Fruit fly (Drosophila melanogaster) whole organism, embryonic: ENCODE measurements around the gene Ugt36F1.

Experiments
- Bgb ChIP-seq: fragments of 200-800 bp; sonication (Bioruptor generic); IDR thresholded peaks from 2 replicates; pipeline ENCODE4 v1.3.6; 2022; ENCODE audit warnings: missing biosample characterization, missing genetic modification characterization; ENCODE audit not compliant: partially characterized antibody
- C15 ChIP-seq: fragments of 200-800 bp; sonication (Bioruptor generic); IDR thresholded peaks from 3 replicates; pipeline ENCODE4 v1.3.6; 2022; ENCODE audit warnings: missing biosample characterization, missing genetic modification characterization
- CG10267 ChIP-seq: fragments of 200-800 bp; sonication (Bioruptor generic); optimal IDR thresholded peaks from 2 replicates; lab custom pipeline; 2018; ENCODE audit warnings: missing biosample characterization, mild to moderate bottlenecking, missing genetic modification characterization, moderate library complexity
- CG10321 ChIP-seq: fragments of 200-800 bp; sonication (Bioruptor generic); IDR thresholded peaks from 2 replicates; pipeline ENCODE4 v1.3.6; 2022; ENCODE audit warnings: missing biosample characterization, missing genetic modification characterization
- CG10979 ChIP-seq: fragments of 200-800 bp; sonication (Bioruptor generic); optimal IDR thresholded peaks from 2 replicates; lab custom pipeline; 2018; ENCODE audit warnings: missing biosample characterization, mild to moderate bottlenecking, missing genetic modification characterization, moderate library complexity
- CG11093 ChIP-seq: fragments of 200-800 bp; sonication (Bioruptor generic); IDR thresholded peaks from 3 replicates; pipeline ENCODE4 v1.3.6; 2022; ENCODE audit warnings: missing biosample characterization, missing genetic modification characterization
- CG11723 ChIP-seq: fragments of 200-800 bp; sonication (Bioruptor generic); optimal IDR thresholded peaks from 2 replicates; lab custom pipeline; 2017; ENCODE audit warnings: missing biosample characterization, mild to moderate bottlenecking, missing genetic modification characterization
- CG15514 ChIP-seq: fragments of 200-800 bp; sonication (Bioruptor generic); optimal IDR thresholded peaks from 3 replicates; lab custom pipeline; 2017; ENCODE audit warnings: missing biosample characterization, missing genetic modification characterization, mild to moderate bottlenecking, moderate library complexity, missing genetic modification reagents
- CG2116 ChIP-seq: fragments of 200-800 bp; sonication (Bioruptor generic); optimal IDR thresholded peaks from 3 replicates; lab custom pipeline; 2018; ENCODE audit warnings: missing biosample characterization, mild to moderate bottlenecking, missing genetic modification characterization
- CG2199 ChIP-seq: fragments of 200-800 bp; sonication (Bioruptor generic); IDR thresholded peaks from 3 replicates; pipeline ENCODE4 v1.3.6; 2022; ENCODE audit warnings: missing biosample characterization, missing genetic modification characterization
- CG4360 ChIP-seq: fragments of 200-800 bp; sonication (Bioruptor generic); IDR thresholded peaks from 2 replicates; pipeline ENCODE4 v1.3.6; 2022; ENCODE audit warnings: missing biosample characterization, missing genetic modification characterization
- CG6254 ChIP-seq: fragments of 200-800 bp; sonication (Bioruptor generic); optimal IDR thresholded peaks from 3 replicates; lab custom pipeline; 2017; ENCODE audit warnings: mild to moderate bottlenecking, missing biosample characterization, missing genetic modification reagents, missing genetic modification characterization
- CG7357 ChIP-seq: fragments of 200-800 bp; sonication (Bioruptor generic); IDR thresholded peaks from 3 replicates; pipeline ENCODE4 v1.3.6; 2022; ENCODE audit warnings: missing biosample characterization, missing genetic modification characterization
- CG8388 ChIP-seq: fragments of 200-800 bp; sonication (Bioruptor generic); optimal IDR thresholded peaks from 2 replicates; lab custom pipeline; 2019; ENCODE audit warnings: missing biosample characterization, mild to moderate bottlenecking, missing genetic modification characterization, moderate library complexity
- CG8765 ChIP-seq: fragments of 200-800 bp; sonication (Bioruptor generic); IDR thresholded peaks from 2 replicates; pipeline ENCODE4 v1.3.6; 2022; ENCODE audit warnings: missing biosample characterization, missing genetic modification characterization
- CG8944 ChIP-seq: fragments of 200-800 bp; sonication (Bioruptor generic); optimal IDR thresholded peaks from 3 replicates; lab custom pipeline; 2016; ENCODE audit warnings: missing biosample characterization, missing genetic modification characterization
- CTCF ChIP-seq: fragments of 200-800 bp; sonication (Bioruptor generic); optimal IDR thresholded peaks from 2 replicates; lab custom pipeline; 2017; ENCODE audit warnings: missing biosample characterization, mild to moderate bottlenecking, missing genetic modification characterization, moderate library complexity
- E2f2 ChIP-seq: fragments of 200-800 bp; sonication (Bioruptor generic); IDR thresholded peaks from 2 replicates; pipeline ENCODE4 v1.3.6; 2022; ENCODE audit warnings: missing biosample characterization, missing genetic modification characterization
- Elba2 ChIP-seq: fragments of 200-800 bp; sonication (Bioruptor generic); optimal IDR thresholded peaks from 3 replicates; lab custom pipeline; 2016; ENCODE audit warnings: missing biosample characterization, missing genetic modification characterization
- Gsc ChIP-seq: fragments of 200-800 bp; sonication (Bioruptor generic); IDR thresholded peaks from 2 replicates; pipeline ENCODE4 v1.3.6; 2022; ENCODE audit warnings: missing biosample characterization, missing genetic modification characterization
- HLH4C ChIP-seq: fragments of 200-800 bp; sonication (Bioruptor generic); IDR thresholded peaks from 3 replicates; pipeline ENCODE4 v1.3.6; 2022; ENCODE audit warnings: missing biosample characterization, missing genetic modification characterization; ENCODE audit not compliant: partially characterized antibody
- Hr3 ChIP-seq: fragments of 200-800 bp; sonication (Bioruptor generic); optimal IDR thresholded peaks from 3 replicates; lab custom pipeline; 2016; ENCODE audit warnings: missing biosample characterization, missing genetic modification characterization
- Kr ChIP-seq: fragments of 200-800 bp; sonication (Bioruptor generic); optimal IDR thresholded peaks from 2 replicates; lab custom pipeline; 2017; ENCODE audit warnings: missing biosample characterization, mild to moderate bottlenecking, missing genetic modification characterization
- MBD-R2 ChIP-seq: fragments of 200-800 bp; sonication (Bioruptor generic); IDR thresholded peaks from 2 replicates; pipeline ENCODE4 v1.3.6; 2022; ENCODE audit warnings: missing biosample characterization, missing genetic modification characterization
- Meics ChIP-seq: fragments of 200-800 bp; sonication (Bioruptor generic); optimal IDR thresholded peaks from 2 replicates; lab custom pipeline; 2017; ENCODE audit warnings: missing biosample characterization, mild to moderate bottlenecking, missing genetic modification characterization
- NC2α ChIP-seq: fragments of 200-800 bp; sonication (Bioruptor generic); optimal IDR thresholded peaks from 2 replicates; lab custom pipeline; 2016; ENCODE audit warnings: missing biosample characterization, missing genetic modification characterization
- Six4 ChIP-seq: fragments of 200-800 bp; sonication (Bioruptor generic); optimal IDR thresholded peaks from 2 replicates; lab custom pipeline; 2016; ENCODE audit warnings: missing biosample characterization, missing genetic modification characterization
- Usf ChIP-seq: fragments of 200-800 bp; sonication (Bioruptor generic); optimal IDR thresholded peaks from 2 replicates; lab custom pipeline; 2017; ENCODE audit warnings: missing genotype, missing biosample characterization, missing genetic modification characterization
- Xbp1 ChIP-seq: fragments of 200-800 bp; sonication (Bioruptor generic); optimal IDR thresholded peaks from 3 replicates; lab custom pipeline; 2016; ENCODE audit warnings: missing biosample characterization, mild to moderate bottlenecking, missing genetic modification characterization
- amos ChIP-seq: fragments of 200-800 bp; sonication (Bioruptor generic); IDR thresholded peaks from 2 replicates; pipeline ENCODE4 v1.3.6; 2022; ENCODE audit warnings: missing biosample characterization, missing genetic modification characterization; ENCODE audit not compliant: partially characterized antibody
- bbx ChIP-seq: fragments of 200-800 bp; sonication (Bioruptor generic); IDR thresholded peaks from 2 replicates; pipeline ENCODE4 v1.3.6; 2022; ENCODE audit warnings: missing biosample characterization, missing genetic modification characterization; ENCODE audit not compliant: partially characterized antibody
- chm ChIP-seq: fragments of 200-800 bp; sonication (Bioruptor generic); IDR thresholded peaks from 2 replicates; pipeline ENCODE4 v1.3.6; 2022; ENCODE audit warnings: missing biosample characterization, missing genetic modification characterization
- danr ChIP-seq: fragments of 200-800 bp; sonication (Bioruptor generic); IDR thresholded peaks from 2 replicates; pipeline ENCODE4 v1.3.6; 2022; ENCODE audit warnings: missing biosample characterization, missing genetic modification characterization
- eyg ChIP-seq: fragments of 200-800 bp; sonication (Bioruptor generic); optimal IDR thresholded peaks from 3 replicates; lab custom pipeline; 2016; ENCODE audit warnings: missing biosample characterization, missing genetic modification characterization
- fru ChIP-seq: fragments of >200 bp; optimal IDR thresholded peaks from 2 replicates; lab custom pipeline; 2017
- ftz-f1 ChIP-seq: fragments of 200-800 bp; sonication (Bioruptor generic); optimal IDR thresholded peaks from 2 replicates; lab custom pipeline; 2016; ENCODE audit warnings: missing biosample characterization, missing genetic modification characterization
- gcm2 ChIP-seq: fragments of 200-800 bp; sonication (Bioruptor generic); optimal IDR thresholded peaks from 2 replicates; lab custom pipeline; 2016; ENCODE audit warnings: missing biosample characterization, missing genetic modification characterization
- grn ChIP-seq: fragments of 200-800 bp; sonication (Bioruptor generic); optimal IDR thresholded peaks from 3 replicates; lab custom pipeline; 2017; ENCODE audit warnings: missing biosample characterization, missing genetic modification characterization
- kah ChIP-seq: fragments of 200-800 bp; sonication (Bioruptor generic); optimal IDR thresholded peaks from 2 replicates; lab custom pipeline; 2018; ENCODE audit warnings: missing biosample characterization, mild to moderate bottlenecking, missing genetic modification characterization
- knrl ChIP-seq: fragments of 200-800 bp; sonication (Bioruptor generic); IDR thresholded peaks from 3 replicates; pipeline ENCODE4 v1.3.6; 2022; ENCODE audit warnings: missing biosample characterization, missing genetic modification characterization; ENCODE audit not compliant: partially characterized antibody
- lmd ChIP-seq: fragments of 200-800 bp; sonication (Bioruptor generic); IDR thresholded peaks from 2 replicates; pipeline ENCODE4 v1.3.6; 2022; ENCODE audit warnings: missing biosample characterization, missing genetic modification characterization
- lov ChIP-seq, 2 experiments: fragments of 200-800 bp in 1 of 2; fragments of >200 bp in 1 of 2; sonication (Bioruptor generic) in 1 of 2; IDR thresholded peaks in 1 of 2; optimal IDR thresholded peaks in 1 of 2; 2 replicates in 1 of 2; 3 replicates in 1 of 2; pipeline versions ENCODE4 v1.3.6 to Lab custom; 2017 to 2022; ENCODE audit warnings: missing biosample characterization in 1 of 2, missing genetic modification characterization in 1 of 2
- prd ChIP-seq, 3 experiments: fragments of >200 bp in 2 of 3; fragments of 200-800 bp in 1 of 3; sonication (Bioruptor generic) in 1 of 3; optimal IDR thresholded peaks in 2 of 3; IDR thresholded peaks in 1 of 3; 2 replicates in 2 of 3; 3 replicates in 1 of 3; pipeline versions ENCODE4 v1.3.6 to Lab custom; 2017 to 2022; ENCODE audit warnings: missing biosample characterization in 1 of 3, missing genetic modification characterization in 1 of 3
- ro ChIP-seq: fragments of 200-800 bp; sonication (Bioruptor generic); IDR thresholded peaks from 2 replicates; pipeline ENCODE4 v1.3.6; 2022; ENCODE audit warnings: missing biosample characterization, missing genetic modification characterization
- sens ChIP-seq: fragments of 200-800 bp; sonication (Bioruptor generic); peaks from one replicate; lab custom pipeline; 2016; ENCODE audit warnings: missing biosample characterization, missing genetic modification characterization
- sens-2 ChIP-seq: fragments of 200-800 bp; sonication (Bioruptor generic); IDR thresholded peaks from 2 replicates; pipeline ENCODE4 v1.3.6; 2022; ENCODE audit warnings: missing biosample characterization, missing genetic modification characterization
- stwl ChIP-seq: fragments of 200-800 bp; sonication (Bioruptor generic); optimal IDR thresholded peaks from 3 replicates; lab custom pipeline; 2018; ENCODE audit warnings: missing biosample characterization, mild to moderate bottlenecking, missing genetic modification characterization, moderate library complexity
- wor ChIP-seq: fragments of 200-800 bp; sonication (Bioruptor generic); IDR thresholded peaks from 2 replicates; pipeline ENCODE4 v1.3.6; 2022; ENCODE audit warnings: missing biosample characterization, missing genetic modification characterization

The Ugt36F1 gene

dm6 chr2L:18815194-18815593, 4.0 kb upstream of the Ugt36F1 start (continued):
- TF ChIP-seq bbx (GFP tag; lab: Robert Waterston, UW) (no peak), CG10321 (GFP tag; lab: Robert Waterston, UW) (no peak)

- peak; percentile 39; the same call in 2 of the 3 replicates for TF ChIP-seq knrl (GFP tag; lab: Robert Waterston, UW)
- peak; percentile 65 for TF ChIP-seq Bgb (GFP tag; lab: Robert Waterston, UW)
- peak; percentile 48; the same call in 1 of the 2 replicates for TF ChIP-seq amos (GFP tag; lab: Robert Waterston, UW)
- no peak for TF ChIP-seq grn (GFP tag; lab: Kevin White, UChicago)
- peak; percentile 21; the same call in 1 of the 3 replicates for TF ChIP-seq CG2199 (GFP tag; lab: Robert Waterston, UW)
- peak; percentile 21 for TF ChIP-seq sens (GFP tag; lab: Kevin White, UChicago)
- peak; percentile 16 for TF ChIP-seq stwl (tag; lab: Kevin White, UChicago)
- TF ChIP-seq eyg (GFP tag; lab: Kevin White, UChicago), result no peak
- peak; percentile 70 for TF ChIP-seq ftz-f1 (GFP tag; lab: Kevin White, UChicago)
- peak; percentile 59 for TF ChIP-seq CTCF (GFP tag; lab: Kevin White, UChicago)
- TF ChIP-seq, all 482 proteins: peak for 8
Observed at dm6 chr2L:18818397-18818796, 747 bp upstream of the Ugt36F1 start.

dm6 chr2L:18822805-18823204, 3.7 kb downstream of the Ugt36F1 start:
- TF ChIP-seq MBD-R2 (GFP tag; lab: Robert Waterston, UW) (no peak; the same call in 1 of the 2 replicates), CG10267 (no peak), CG15514 (GFP tag; lab: Kevin White, UChicago) (no peak), CG8944 (GFP tag; lab: Kevin White, UChicago) (peak; percentile 17), E2f2 (GFP tag; lab: Robert Waterston, UW) (no peak), wor (GFP tag; lab: Robert Waterston, UW) (no peak), Gsc (no peak), CG7357 (no peak), CG8765 (GFP tag; lab: Robert Waterston, UW) (no peak), sens-2 (0 out of 2 replicates have a peak, but pooled peaks have one; percentile 38), CG4360 (GFP tag; lab: Robert Waterston, UW) (no peak), prd (optimal IDR thresholded peaks at IDR 0.05; lab: Kevin White, UChicago) (no peak), prd (GFP tag; IDR thresholded peaks at IDR 0.05; lab: Robert Waterston, UW) (no peak), CG8388 (GFP tag; lab: Kevin White, UChicago) (peak; percentile 11), CG2116 (GFP tag; lab: Kevin White, UChicago) (no peak), chm (GFP tag; lab: Robert Waterston, UW) (peak; percentile 42; the same call in 1 of the 2 replicates), fru (lab: Kevin White, UChicago) (no peak), CG10979 (tag; lab: Kevin White, UChicago) (peak; percentile 4), CG11723 (GFP tag; lab: Kevin White, UChicago) (peak; percentile 39), Usf (GFP tag; lab: Kevin White, UChicago) (no peak), Hr3 (GFP tag; lab: Kevin White, UChicago) (no peak), Kr (GFP tag; lab: Kevin White, UChicago) (no peak), CG11093 (GFP tag; lab: Robert Waterston, UW) (peak; percentile 47; the same call in 1 of the 3 replicates), C15 (GFP tag; lab: Robert Waterston, UW) (no peak), Meics (GFP tag; lab: Kevin White, UChicago) (peak; percentile 23), NC2α (peak; percentile 47), Six4 (peak; percentile 4), Xbp1 (no peak), ro (no peak), lmd (GFP tag; lab: Robert Waterston, UW) (no peak), HLH4C (GFP tag; lab: Robert Waterston, UW) (no peak), gcm2 (GFP tag; lab: Kevin White, UChicago) (no peak), CG6254 (GFP tag; lab: Kevin White, UChicago) (peak; percentile 38), lov (optimal IDR thresholded peaks at IDR 0.05; lab: Kevin White, UChicago) (no peak), lov (GFP tag; IDR thresholded peaks at IDR 0.05; lab: Robert Waterston, UW) (peak; percentile 80; the same call in 1 of the 3 replicates), danr (no peak), kah (GFP tag; lab: Kevin White, UChicago) (no peak), Elba2 (GFP tag; lab: Kevin White, UChicago) (no peak)
